Fruit fly (Drosophila melanogaster) whole organism, embryonic: ENCODE measurements around the gene Jhbp13.
A peak's percentile ranks its signal among the peaks of the same experiment; 100 is the strongest.

ENCODE experiments used
- Ada2b ChIP-seq: fragments of 200-800 bp; sonication (Bioruptor generic); IDR thresholded peaks from 2 replicates; pipeline ENCODE4 v1.3.6; 2022; ENCODE audit warnings: missing biosample characterization, missing genetic modification characterization
- BtbVII ChIP-seq: fragments of 200-800 bp; sonication (Bioruptor generic); optimal IDR thresholded peaks from 3 replicates; lab custom pipeline; 2017; ENCODE audit warnings: missing biosample characterization, mild to moderate bottlenecking, missing genetic modification characterization
- CG11504 ChIP-seq: fragments of 200-800 bp; sonication (Bioruptor generic); optimal IDR thresholded peaks from 3 replicates; lab custom pipeline; 2019; ENCODE audit warnings: missing biosample characterization, mild to moderate bottlenecking, missing genetic modification characterization, moderate library complexity
- CG11723 ChIP-seq: fragments of 200-800 bp; sonication (Bioruptor generic); optimal IDR thresholded peaks from 2 replicates; lab custom pipeline; 2017; ENCODE audit warnings: missing biosample characterization, mild to moderate bottlenecking, missing genetic modification characterization
- CG12104 ChIP-seq: fragments of 200-800 bp; sonication (Bioruptor generic); optimal IDR thresholded peaks from 3 replicates; lab custom pipeline; 2016; ENCODE audit warnings: missing biosample characterization, missing genetic modification characterization
- CG12391 ChIP-seq: fragments of 200-800 bp; sonication (Bioruptor generic); optimal IDR thresholded peaks from 3 replicates; lab custom pipeline; 2018; ENCODE audit warnings: missing biosample characterization, mild to moderate bottlenecking, missing genetic modification characterization, moderate library complexity
- CG13894 ChIP-seq: fragments of 200-800 bp; sonication (Bioruptor generic); optimal IDR thresholded peaks from 3 replicates; lab custom pipeline; 2018; ENCODE audit warnings: missing biosample characterization, mild to moderate bottlenecking, missing genetic modification characterization, moderate library complexity
- CG14710 ChIP-seq: fragments of 200-800 bp; sonication (Bioruptor generic); optimal IDR thresholded peaks from 3 replicates; lab custom pipeline; 2019; ENCODE audit warnings: missing biosample characterization, mild to moderate bottlenecking, missing genetic modification characterization, moderate library complexity
- CG1603 ChIP-seq: fragments of 200-800 bp; sonication (Bioruptor generic); optimal IDR thresholded peaks from 2 replicates; lab custom pipeline; 2019; ENCODE audit warnings: missing biosample characterization, mild to moderate bottlenecking, missing genetic modification characterization, moderate library complexity
- CG2199 ChIP-seq: fragments of 200-800 bp; sonication (Bioruptor generic); IDR thresholded peaks from 3 replicates; pipeline ENCODE4 v1.3.6; 2022; ENCODE audit warnings: missing biosample characterization, missing genetic modification characterization
- CG30403 ChIP-seq: fragments of 200-800 bp; sonication (Bioruptor generic); optimal IDR thresholded peaks from 3 replicates; lab custom pipeline; 2016; ENCODE audit warnings: missing biosample characterization, missing genetic modification characterization
- CG34224 ChIP-seq: fragments of 200-800 bp; sonication (Bioruptor generic); IDR thresholded peaks from 3 replicates; pipeline ENCODE4 v1.3.6; 2022; ENCODE audit warnings: missing biosample characterization, missing genetic modification characterization; ENCODE audit not compliant: partially characterized antibody
- CG4707 ChIP-seq: fragments of 200-800 bp; sonication (Bioruptor generic); optimal IDR thresholded peaks from 2 replicates; lab custom pipeline; 2018; ENCODE audit warnings: missing biosample characterization, mild to moderate bottlenecking, missing genetic modification characterization, moderate library complexity
- CG6765 ChIP-seq: fragments of 200-800 bp; sonication (Bioruptor generic); optimal IDR thresholded peaks from 3 replicates; lab custom pipeline; 2017; ENCODE audit warnings: missing biosample characterization, mild to moderate bottlenecking, missing genetic modification characterization
- Dip3 ChIP-seq: fragments of 200-800 bp; sonication (Bioruptor generic); optimal IDR thresholded peaks from 3 replicates; lab custom pipeline; 2016; ENCODE audit warnings: missing biosample characterization, missing genetic modification characterization
- Dref ChIP-seq: fragments of 200-800 bp; sonication (Bioruptor generic); IDR thresholded peaks from 2 replicates; pipeline ENCODE4 v1.3.6; 2022; ENCODE audit warnings: missing biosample characterization, missing genetic modification characterization
- E2f1 ChIP-seq: fragments of 200-800 bp; sonication (Bioruptor generic); IDR thresholded peaks from 2 replicates; pipeline ENCODE4 v1.3.6; 2022; ENCODE audit warnings: missing biosample characterization, missing genetic modification characterization
- E2f2 ChIP-seq: fragments of 200-800 bp; sonication (Bioruptor generic); IDR thresholded peaks from 2 replicates; pipeline ENCODE4 v1.3.6; 2022; ENCODE audit warnings: missing biosample characterization, missing genetic modification characterization
- ERR ChIP-seq: fragments of 200-800 bp; sonication (Bioruptor generic); optimal IDR thresholded peaks from 2 replicates; lab custom pipeline; 2016; ENCODE audit warnings: missing biosample characterization, missing genetic modification characterization
- Eip74EF ChIP-seq, 2 experiments: fragments of 200-800 bp in 1 of 2; fragments of >200 bp in 1 of 2; sonication (Bioruptor generic) in 1 of 2; optimal IDR thresholded peaks; 2 replicates each; lab custom pipeline; 2017 to 2019; ENCODE audit warnings: missing biosample characterization in 2 of 2, missing genetic modification characterization in 2 of 2, mild to moderate bottlenecking in 1 of 2, moderate library complexity in 1 of 2
- Fer1 ChIP-seq: fragments of 200-800 bp; sonication (Bioruptor generic); optimal IDR thresholded peaks from 2 replicates; lab custom pipeline; 2017; ENCODE audit warnings: missing biosample characterization, mild to moderate bottlenecking, missing genetic modification characterization
- GATAe ChIP-seq: fragments of 200-800 bp; sonication (Bioruptor generic); conservative IDR thresholded peaks from 2 replicates; pipeline ENCODE4 v1.3.6; 2022; ENCODE audit warnings: missing biosample characterization, missing genetic modification characterization
- Hr51 ChIP-seq, 2 experiments: fragments of 200-800 bp; sonication (Bioruptor generic); optimal IDR thresholded peaks; 2 replicates in 1 of 2; 3 replicates in 1 of 2; lab custom pipeline; 2016 to 2018; ENCODE audit warnings: missing biosample characterization in 2 of 2, missing genetic modification characterization in 2 of 2, mild to moderate bottlenecking in 1 of 2, moderate library complexity in 1 of 2
- MBD-R2 ChIP-seq: fragments of 200-800 bp; sonication (Bioruptor generic); IDR thresholded peaks from 2 replicates; pipeline ENCODE4 v1.3.6; 2022; ENCODE audit warnings: missing biosample characterization, missing genetic modification characterization
- Med ChIP-seq: fragments of 200-800 bp; sonication (Bioruptor generic); peaks from one replicate; lab custom pipeline; 2016; ENCODE audit warnings: missing biosample characterization, missing genetic modification characterization, mild to moderate bottlenecking, inconsistent platforms, moderate library complexity
- Myb ChIP-seq: fragments of 200-800 bp; sonication (Bioruptor generic); optimal IDR thresholded peaks from 2 replicates; lab custom pipeline; 2016; ENCODE audit warnings: missing biosample characterization, missing genetic modification characterization
- NC2α ChIP-seq: fragments of 200-800 bp; sonication (Bioruptor generic); optimal IDR thresholded peaks from 2 replicates; lab custom pipeline; 2016; ENCODE audit warnings: missing biosample characterization, missing genetic modification characterization
- Opbp ChIP-seq: fragments of 200-800 bp; sonication (Bioruptor generic); IDR thresholded peaks from 3 replicates; pipeline ENCODE4 v1.3.6; 2022; ENCODE audit warnings: missing biosample characterization, missing genetic modification characterization; ENCODE audit not compliant: partially characterized antibody
- Optix ChIP-seq: fragments of 200-800 bp; sonication (Bioruptor generic); IDR thresholded peaks from 3 replicates; pipeline ENCODE4 v1.3.6; 2022; ENCODE audit warnings: missing biosample characterization, missing genetic modification characterization
- Sin3A ChIP-seq: fragments of >200 bp; optimal IDR thresholded peaks from 2 replicates; lab custom pipeline; 2018
- Six4 ChIP-seq: fragments of 200-800 bp; sonication (Bioruptor generic); optimal IDR thresholded peaks from 2 replicates; lab custom pipeline; 2016; ENCODE audit warnings: missing biosample characterization, missing genetic modification characterization
- chinmo ChIP-seq: fragments of 200-800 bp; sonication (Bioruptor generic); IDR thresholded peaks from 4 replicates; pipeline ENCODE4 v1.3.6; 2022; ENCODE audit warnings: missing biosample characterization, missing genetic modification characterization; ENCODE audit not compliant: partially characterized antibody
- cwo ChIP-seq: fragments of 200-800 bp; sonication (Bioruptor generic); optimal IDR thresholded peaks from 3 replicates; lab custom pipeline; 2017; ENCODE audit warnings: missing biosample characterization, missing genetic modification characterization, mild to moderate bottlenecking, moderate library complexity, missing genetic modification reagents
- dm ChIP-seq: fragments of 200-800 bp; sonication (Bioruptor generic); optimal IDR thresholded peaks from 3 replicates; lab custom pipeline; 2016; ENCODE audit warnings: missing biosample characterization, missing genetic modification characterization
- dysf ChIP-seq: fragments of 200-800 bp; sonication (Bioruptor generic); IDR thresholded peaks from 3 replicates; pipeline ENCODE4 v1.3.6; 2022; ENCODE audit warnings: missing biosample characterization, missing genetic modification characterization
- esg ChIP-seq: fragments of 200-800 bp; sonication (Bioruptor generic); conservative IDR thresholded peaks from 2 replicates; pipeline ENCODE4 v1.3.6; 2022; ENCODE audit warnings: missing biosample characterization, missing genetic modification characterization
- ham ChIP-seq: fragments of 200-800 bp; sonication (Bioruptor generic); IDR thresholded peaks from 2 replicates; pipeline ENCODE4 v1.3.6; 2022; ENCODE audit warnings: missing biosample characterization, missing genetic modification characterization
- hbn ChIP-seq: fragments of 200-800 bp; sonication (Bioruptor generic); IDR thresholded peaks from 2 replicates; pipeline ENCODE4 v1.3.6; 2022; ENCODE audit warnings: missing biosample characterization, missing genetic modification characterization; ENCODE audit not compliant: partially characterized antibody
- ken ChIP-seq: fragments of 200-800 bp; sonication (Bioruptor generic); IDR thresholded peaks from 3 replicates; pipeline ENCODE4 v1.3.6; 2022; ENCODE audit warnings: missing biosample characterization, missing genetic modification characterization
- lola ChIP-seq, 3 experiments: fragments of >200 bp in 2 of 3; fragments of 200-800 bp in 1 of 3; sonication (Bioruptor generic) in 1 of 3; optimal IDR thresholded peaks; 2 replicates each; lab custom pipeline; 2017 to 2019; ENCODE audit warnings: missing biosample characterization in 3 of 3, missing genetic modification characterization in 3 of 3, mild to moderate bottlenecking in 1 of 3, moderate library complexity in 1 of 3
- mirr ChIP-seq: fragments of 200-800 bp; sonication (Bioruptor generic); optimal IDR thresholded peaks from 3 replicates; lab custom pipeline; 2018; ENCODE audit warnings: missing biosample characterization, mild to moderate bottlenecking, missing genetic modification characterization
- slbo ChIP-seq: fragments of 200-800 bp; sonication (Bioruptor generic); IDR thresholded peaks from 2 replicates; pipeline ENCODE4 v1.3.6; 2022; ENCODE audit warnings: missing biosample characterization, missing genetic modification characterization
- stwl ChIP-seq: fragments of 200-800 bp; sonication (Bioruptor generic); optimal IDR thresholded peaks from 3 replicates; lab custom pipeline; 2018; ENCODE audit warnings: missing biosample characterization, mild to moderate bottlenecking, missing genetic modification characterization, moderate library complexity
- tll ChIP-seq, 2 experiments: fragments of 200-800 bp in 1 of 2; fragments of >200 bp in 1 of 2; sonication (Bioruptor generic) in 1 of 2; optimal IDR thresholded peaks; 2 replicates each; lab custom pipeline; 2017 to 2019; ENCODE audit warnings: missing biosample characterization in 2 of 2, missing genetic modification characterization in 2 of 2, mild to moderate bottlenecking in 1 of 2, moderate library complexity in 1 of 2
- unc-4 ChIP-seq: fragments of 200-800 bp; sonication (Bioruptor generic); IDR thresholded peaks from 2 replicates; pipeline ENCODE4 v1.3.6; 2022; ENCODE audit warnings: missing biosample characterization, missing genetic modification characterization; ENCODE audit not compliant: partially characterized antibody
- vvl ChIP-seq: fragments of 200-800 bp; sonication (Bioruptor generic); IDR thresholded peaks from 2 replicates; pipeline ENCODE4 v1.3.6; 2022; ENCODE audit warnings: missing biosample characterization, missing genetic modification characterization
- wek ChIP-seq: fragments of 200-800 bp; sonication (Bioruptor generic); optimal IDR thresholded peaks from 3 replicates; lab custom pipeline; 2018; ENCODE audit warnings: missing biosample characterization, mild to moderate bottlenecking, missing genetic modification characterization, moderate library complexity

Jhbp13 gene

DNA sequence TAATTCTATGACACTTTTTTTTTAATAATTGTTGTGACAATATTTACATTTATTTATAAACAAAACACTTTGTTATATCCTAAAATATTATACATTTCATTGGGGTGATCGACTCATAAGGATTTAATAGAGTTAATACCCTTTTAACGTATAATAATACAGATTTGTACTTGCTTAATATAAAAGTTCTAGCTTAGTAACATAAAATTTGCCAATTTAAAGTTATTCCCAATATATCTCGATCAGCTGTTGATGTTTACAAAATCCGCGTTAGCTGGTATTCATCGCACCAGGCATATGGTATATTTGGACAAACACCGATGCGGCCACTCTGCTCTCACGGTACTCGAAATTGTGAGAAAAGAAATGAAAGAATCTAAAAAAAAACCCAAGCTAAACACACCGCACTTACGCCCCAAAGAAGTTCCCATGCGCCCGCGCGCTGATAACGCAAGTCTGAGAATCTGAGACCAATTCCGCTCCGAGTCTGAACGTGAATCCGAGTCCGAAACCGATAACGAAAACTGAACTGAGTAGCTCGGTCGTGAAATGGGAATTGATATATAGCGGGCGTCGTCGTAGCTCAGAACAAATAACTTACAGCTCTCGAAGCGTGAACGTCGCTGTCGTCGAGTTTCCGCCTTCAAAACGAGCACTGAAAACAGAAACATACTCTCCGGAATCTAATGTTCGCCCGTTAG is 36.2 kb upstream of the Jhbp13 start, which contains the start of gene Pect (continued):
- TF ChIP-seq hbn (GFP tag; lab: Robert Waterston, UW) (peak; percentile 54), slbo (GFP tag; lab: Robert Waterston, UW) (peak; percentile 73), Six4 (peak; percentile 4), CG12391 (tag; lab: Kevin White, UChicago) (peak; percentile 63), CG1603 (tag; lab: Kevin White, UChicago) (no peak), CG6765 (GFP tag; lab: Kevin White, UChicago) (peak; percentile 9), Sin3A (lab: Kevin White, UChicago) (peak; percentile 19), CG14710 (tag; lab: Kevin White, UChicago) (peak; percentile 69), CG11504 (tag; lab: Kevin White, UChicago) (no peak), Med (GFP tag; lab: Kevin White, UChicago) (peak; percentile 79), CG4707 (peak; percentile 44), dm (GFP tag; lab: Kevin White, UChicago) (peak; percentile 64), Myb (GFP tag; lab: Kevin White, UChicago) (peak; percentile 6), Optix (GFP tag; lab: Robert Waterston, UW) (no peak), E2f1 (GFP tag; lab: Robert Waterston, UW) (peak; percentile 54; the same call in 1 of the 2 replicates), ERR (GFP tag; lab: Kevin White, UChicago) (peak; percentile 7), mirr (peak; percentile 49), ken (GFP tag; lab: Robert Waterston, UW) (no peak), CG30403 (GFP tag; lab: Kevin White, UChicago) (peak; percentile 26), chinmo (GFP tag; lab: Robert Waterston, UW) (peak; percentile 89; the same call in 3 of the 4 replicates), Eip74EF (GFP tag; optimal IDR thresholded peaks at IDR 0.05; lab: Kevin White, UChicago) (no peak), CG12104 (GFP tag; lab: Kevin White, UChicago) (peak; percentile 8), NC2α (GFP tag; lab: Kevin White, UChicago) (peak; percentile 8), unc-4 (GFP tag; lab: Robert Waterston, UW) (peak; percentile 60), Dref (GFP tag; lab: Robert Waterston, UW) (peak; percentile 50), lola (GFP tag; optimal IDR thresholded peaks at IDR 0.05; lab: Kevin White, UChicago) (peak in 1 of 3 experiments; percentile 26), CG34224 (GFP tag; lab: Robert Waterston, UW) (peak; percentile 32; the same call in 1 of the 3 replicates), BtbVII (peak; percentile 4), Hr51 (GFP tag; optimal IDR thresholded peaks at IDR 0.05; lab: Kevin White, UChicago) (no peak), CG2199 (0 out of 3 replicates have a peak, but pooled peaks have one; percentile 54), wek (peak; percentile 5), Ada2b (GFP tag; lab: Robert Waterston, UW) (no peak), GATAe (peak; percentile 56; the same call in 1 of the 2 replicates), cwo (GFP tag; lab: Kevin White, UChicago) (peak; percentile 57), ham (peak; percentile 34; the same call in 1 of the 2 replicates), Fer1 (peak; percentile 66), esg (0 out of 2 replicates have a peak, but pooled peaks have one; percentile 9), dysf (0 out of 3 replicates have a peak, but pooled peaks have one; percentile 2), CG13894 (tag; lab: Kevin White, UChicago) (peak; percentile 79), tll (GFP tag; optimal IDR thresholded peaks at IDR 0.05; lab: Kevin White, UChicago) (peak in 1 of 2 experiments; percentile 14), Dip3 (GFP tag; lab: Kevin White, UChicago) (no peak), Opbp (GFP tag; lab: Robert Waterston, UW) (peak; percentile 63; the same call in 2 of the 3 replicates), vvl (GFP tag; lab: Robert Waterston, UW) (peak; percentile 18; the same call in 1 of the 2 replicates), stwl (tag; lab: Kevin White, UChicago) (peak; percentile 9), CG11723 (GFP tag; lab: Kevin White, UChicago) (no peak), MBD-R2 (GFP tag; lab: Robert Waterston, UW) (0 out of 2 replicates have a peak, but pooled peaks have one; percentile 12), E2f2 (GFP tag; lab: Robert Waterston, UW) (0 out of 2 replicates have a peak, but pooled peaks have one; percentile 6)
